Fruit fly (Drosophila melanogaster): ENCODE data around the gene CG16743.

DNA sequence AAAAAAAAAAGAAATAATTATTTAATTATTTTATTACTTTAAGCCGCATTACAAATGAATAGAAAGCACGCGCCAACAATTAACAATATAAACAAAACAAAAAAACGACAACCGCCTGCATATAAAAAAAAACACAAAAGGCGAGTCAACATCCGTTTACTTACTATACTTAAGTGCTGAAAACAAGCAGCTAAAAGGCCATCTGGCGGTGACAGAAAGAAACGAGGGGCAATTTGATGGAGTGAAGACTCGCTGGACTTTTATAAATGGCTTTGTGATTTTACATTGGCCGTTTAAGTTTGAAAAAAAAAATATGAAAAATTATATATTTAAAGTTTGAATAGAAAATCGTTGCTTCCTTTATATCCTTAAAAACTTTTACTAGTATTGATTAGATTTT is 31.9 kb upstream of the CG16743 start:
- TF ChIP-seq CG15710 (tag; optimal IDR thresholded peaks at IDR 0.05): no peak
- TF ChIP-seq rn (GFP tag; IDR thresholded peaks at IDR 0.05): no peak
- no peak for TF ChIP-seq CG8301 (tag; optimal IDR thresholded peaks at IDR 0.05)
- no peak for TF ChIP-seq EcR (GFP tag; optimal IDR thresholded peaks at IDR 0.05)
- TF ChIP-seq CG8159 (tag; optimal IDR thresholded peaks at IDR 0.05): no peak
- no peak for TF ChIP-seq CG32121 (GFP tag; IDR thresholded peaks at IDR 0.05)
- TF ChIP-seq CG17806 (tag; optimal IDR thresholded peaks at IDR 0.05): no peak
- no peak for TF ChIP-seq fd96Ca (GFP tag; IDR thresholded peaks at IDR 0.05)
- TF ChIP-seq CG12605 (GFP tag; IDR thresholded peaks at IDR 0.05): no peak

Measured in whole organism, pupa.